Fruit fly (Drosophila melanogaster) whole organism, embryonic: ENCODE measurements around the gene mad2.

Source experiments
- Abd-B ChIP-seq: fragments of 200-800 bp; sonication (Bioruptor generic); optimal IDR thresholded peaks from 2 replicates; lab custom pipeline; 2018; ENCODE audit warnings: missing biosample characterization, mild to moderate bottlenecking, missing genetic modification characterization, moderate library complexity
- Atf-2 ChIP-seq: fragments of 200-800 bp; sonication (Bioruptor generic); optimal IDR thresholded peaks from 2 replicates; lab custom pipeline; 2016; ENCODE audit warnings: missing biosample characterization, missing genetic modification characterization
- CG10274 ChIP-seq: fragments of 200-800 bp; sonication (Bioruptor generic); optimal IDR thresholded peaks from 3 replicates; lab custom pipeline; 2017; ENCODE audit warnings: missing biosample characterization, mild to moderate bottlenecking, missing genetic modification characterization
- CG1603 ChIP-seq: fragments of 200-800 bp; sonication (Bioruptor generic); optimal IDR thresholded peaks from 2 replicates; lab custom pipeline; 2019; ENCODE audit warnings: missing biosample characterization, mild to moderate bottlenecking, missing genetic modification characterization, moderate library complexity
- CG17186 ChIP-seq: fragments of 200-800 bp; sonication (Bioruptor generic); optimal IDR thresholded peaks from 3 replicates; lab custom pipeline; 2017; ENCODE audit warnings: missing biosample characterization, missing genetic modification reagents, missing genetic modification characterization
- CG17568 ChIP-seq: fragments of 200-800 bp; sonication (Bioruptor generic); optimal IDR thresholded peaks from 2 replicates; lab custom pipeline; 2018; ENCODE audit warnings: missing biosample characterization, mild to moderate bottlenecking, missing genetic modification characterization, moderate library complexity
- CG2129 ChIP-seq: fragments of 200-800 bp; sonication (Bioruptor generic); IDR thresholded peaks from 2 replicates; pipeline ENCODE4 v1.3.6; 2022; ENCODE audit warnings: missing biosample characterization, missing genetic modification characterization; ENCODE audit not compliant: partially characterized antibody
- CG2202 ChIP-seq: fragments of 200-800 bp; sonication (Bioruptor generic); optimal IDR thresholded peaks from 2 replicates; lab custom pipeline; 2018; ENCODE audit warnings: missing biosample characterization, mild to moderate bottlenecking, missing genetic modification characterization
- CG32532 ChIP-seq: fragments of 200-800 bp; sonication (Bioruptor generic); IDR thresholded peaks from 2 replicates; pipeline ENCODE4 v1.3.6; 2022; ENCODE audit warnings: missing biosample characterization, missing genetic modification characterization
- CG32767 ChIP-seq: fragments of 200-800 bp; sonication (Bioruptor generic); IDR thresholded peaks from 2 replicates; pipeline ENCODE4 v1.3.6; 2022; ENCODE audit warnings: missing biosample characterization, missing genetic modification characterization
- CG32772 ChIP-seq: fragments of 200-800 bp; sonication (Bioruptor generic); IDR thresholded peaks from 2 replicates; pipeline ENCODE4 v1.3.6; 2022; ENCODE audit warnings: missing biosample characterization, missing genetic modification characterization
- CG3281 ChIP-seq: fragments of 200-800 bp; sonication (Bioruptor generic); optimal IDR thresholded peaks from 3 replicates; lab custom pipeline; 2017; ENCODE audit warnings: missing biosample characterization, mild to moderate bottlenecking, missing genetic modification characterization
- CG3838 ChIP-seq: fragments of 200-800 bp; sonication (Bioruptor generic); optimal IDR thresholded peaks from 3 replicates; lab custom pipeline; 2016; ENCODE audit warnings: missing biosample characterization, missing genetic modification characterization
- CG4854 ChIP-seq: fragments of 200-800 bp; sonication (Bioruptor generic); optimal IDR thresholded peaks from 2 replicates; lab custom pipeline; 2016; ENCODE audit warnings: missing biosample characterization, missing genetic modification characterization, inconsistent platforms
- CG5245 ChIP-seq: fragments of 200-800 bp; sonication (Bioruptor generic); optimal IDR thresholded peaks from 3 replicates; lab custom pipeline; 2016; ENCODE audit warnings: missing biosample characterization, missing genetic modification characterization
- CG7839 ChIP-seq: fragments of 200-800 bp; sonication (Bioruptor generic); optimal IDR thresholded peaks from 3 replicates; lab custom pipeline; 2018; ENCODE audit warnings: missing biosample characterization, mild to moderate bottlenecking, missing genetic modification characterization, moderate library complexity
- CG8944 ChIP-seq: fragments of 200-800 bp; sonication (Bioruptor generic); optimal IDR thresholded peaks from 3 replicates; lab custom pipeline; 2016; ENCODE audit warnings: missing biosample characterization, missing genetic modification characterization
- CG9609 ChIP-seq: fragments of 200-800 bp; sonication (Bioruptor generic); optimal IDR thresholded peaks from 3 replicates; lab custom pipeline; 2016; ENCODE audit warnings: missing biosample characterization, missing genetic modification characterization
- Gug ChIP-seq: fragments of 200-800 bp; sonication (Bioruptor generic); IDR thresholded peaks from 4 replicates; pipeline ENCODE4 v1.3.6; 2022; ENCODE audit warnings: missing biosample characterization, missing genetic modification characterization
- H15 ChIP-seq: fragments of 200-800 bp; sonication (Bioruptor generic); IDR thresholded peaks from 3 replicates; pipeline ENCODE4 v1.3.6; 2022; ENCODE audit warnings: missing biosample characterization, missing genetic modification characterization
- Hr51 ChIP-seq, 2 experiments: fragments of 200-800 bp; sonication (Bioruptor generic); optimal IDR thresholded peaks; 2 replicates in 1 of 2; 3 replicates in 1 of 2; lab custom pipeline; 2016 to 2018; ENCODE audit warnings: missing biosample characterization in 2 of 2, missing genetic modification characterization in 2 of 2, mild to moderate bottlenecking in 1 of 2, moderate library complexity in 1 of 2
- Jarid2 ChIP-seq: fragments of 200-800 bp; sonication (Bioruptor generic); optimal IDR thresholded peaks from 3 replicates; lab custom pipeline; 2017; ENCODE audit warnings: mild to moderate bottlenecking, missing biosample characterization, missing genetic modification reagents, missing genetic modification characterization
- Med ChIP-seq: fragments of 200-800 bp; sonication (Bioruptor generic); peaks from one replicate; lab custom pipeline; 2016; ENCODE audit warnings: missing biosample characterization, missing genetic modification characterization, mild to moderate bottlenecking, inconsistent platforms, moderate library complexity
- Meics ChIP-seq: fragments of 200-800 bp; sonication (Bioruptor generic); optimal IDR thresholded peaks from 2 replicates; lab custom pipeline; 2017; ENCODE audit warnings: missing biosample characterization, mild to moderate bottlenecking, missing genetic modification characterization
- NC2α ChIP-seq: fragments of 200-800 bp; sonication (Bioruptor generic); optimal IDR thresholded peaks from 2 replicates; lab custom pipeline; 2016; ENCODE audit warnings: missing biosample characterization, missing genetic modification characterization
- Neu2 ChIP-seq: fragments of 200-800 bp; sonication (Bioruptor generic); optimal IDR thresholded peaks from 3 replicates; lab custom pipeline; 2016; ENCODE audit warnings: missing biosample characterization, missing genetic modification characterization, borderline replicate concordance
- Oli ChIP-seq: fragments of 200-800 bp; sonication (Bioruptor generic); optimal IDR thresholded peaks from 2 replicates; lab custom pipeline; 2018; ENCODE audit warnings: missing biosample characterization, mild to moderate bottlenecking, missing genetic modification characterization, moderate library complexity
- Ptx1 ChIP-seq: fragments of 200-800 bp; sonication (Bioruptor generic); IDR thresholded peaks from 2 replicates; pipeline ENCODE4 v1.3.6; 2022; ENCODE audit warnings: missing biosample characterization, missing genetic modification characterization
- Six4 ChIP-seq: fragments of 200-800 bp; sonication (Bioruptor generic); optimal IDR thresholded peaks from 2 replicates; lab custom pipeline; 2016; ENCODE audit warnings: missing biosample characterization, missing genetic modification characterization
- Sox102F ChIP-seq: fragments of 200-800 bp; sonication (Bioruptor generic); optimal IDR thresholded peaks from 2 replicates; lab custom pipeline; 2018; ENCODE audit warnings: missing biosample characterization, mild to moderate bottlenecking, missing genetic modification characterization, moderate library complexity
- Taf1 ChIP-seq: fragments of 200-800 bp; sonication (Bioruptor generic); IDR thresholded peaks from 2 replicates; pipeline ENCODE4 v1.3.6; 2022; ENCODE audit warnings: missing biosample characterization, missing genetic modification characterization
- Vsx1 ChIP-seq: fragments of 200-800 bp; sonication (Bioruptor generic); optimal IDR thresholded peaks from 2 replicates; lab custom pipeline; 2017; ENCODE audit warnings: missing biosample characterization, mild to moderate bottlenecking, missing genetic modification characterization, missing genetic modification reagents
- ap ChIP-seq: fragments of 200-800 bp; sonication (Bioruptor generic); IDR thresholded peaks from 2 replicates; pipeline ENCODE4 v1.3.6; 2022; ENCODE audit warnings: missing biosample characterization, missing genetic modification characterization
- bigmax ChIP-seq: fragments of 200-800 bp; sonication (Bioruptor generic); optimal IDR thresholded peaks from 2 replicates; lab custom pipeline; 2018; ENCODE audit warnings: missing biosample characterization, mild to moderate bottlenecking, missing genetic modification characterization
- btn ChIP-seq: fragments of 200-800 bp; sonication (Bioruptor generic); optimal IDR thresholded peaks from 2 replicates; lab custom pipeline; 2016; ENCODE audit warnings: missing biosample characterization, missing genetic modification characterization
- dmrt99B ChIP-seq: fragments of 200-800 bp; sonication (Bioruptor generic); optimal IDR thresholded peaks from 2 replicates; lab custom pipeline; 2018; ENCODE audit warnings: missing biosample characterization, mild to moderate bottlenecking, missing genetic modification characterization, moderate library complexity
- ems ChIP-seq: fragments of 200-800 bp; sonication (Bioruptor generic); optimal IDR thresholded peaks from 3 replicates; lab custom pipeline; 2016; ENCODE audit warnings: missing biosample characterization, missing genetic modification characterization
- esg ChIP-seq: fragments of 200-800 bp; sonication (Bioruptor generic); conservative IDR thresholded peaks from 2 replicates; pipeline ENCODE4 v1.3.6; 2022; ENCODE audit warnings: missing biosample characterization, missing genetic modification characterization
- ewg ChIP-seq: fragments of 200-800 bp; sonication (Bioruptor generic); optimal IDR thresholded peaks from 3 replicates; lab custom pipeline; 2017; ENCODE audit warnings: mild to moderate bottlenecking, missing biosample characterization, missing genetic modification reagents, missing genetic modification characterization
- gro ChIP-seq: fragments of 200-800 bp; sonication (Bioruptor generic); optimal IDR thresholded peaks from 2 replicates; lab custom pipeline; 2016; ENCODE audit warnings: missing biosample characterization, missing genetic modification characterization
- h ChIP-seq: fragments of >200 bp; optimal IDR thresholded peaks from 2 replicates; lab custom pipeline; 2017
- hbn ChIP-seq: fragments of 200-800 bp; sonication (Bioruptor generic); IDR thresholded peaks from 2 replicates; pipeline ENCODE4 v1.3.6; 2022; ENCODE audit warnings: missing biosample characterization, missing genetic modification characterization; ENCODE audit not compliant: partially characterized antibody
- her ChIP-seq: fragments of 200-800 bp; sonication (Bioruptor generic); optimal IDR thresholded peaks from 2 replicates; lab custom pipeline; 2016; ENCODE audit warnings: missing biosample characterization, missing genetic modification characterization
- knrl ChIP-seq: fragments of 200-800 bp; sonication (Bioruptor generic); IDR thresholded peaks from 3 replicates; pipeline ENCODE4 v1.3.6; 2022; ENCODE audit warnings: missing biosample characterization, missing genetic modification characterization; ENCODE audit not compliant: partially characterized antibody
- lilli ChIP-seq: fragments of 200-800 bp; sonication (Bioruptor generic); optimal IDR thresholded peaks from 3 replicates; lab custom pipeline; 2016; ENCODE audit warnings: missing biosample characterization, missing genetic modification characterization
- nau ChIP-seq: fragments of 200-800 bp; sonication (Bioruptor generic); optimal IDR thresholded peaks from 3 replicates; lab custom pipeline; 2017; ENCODE audit warnings: missing biosample characterization, mild to moderate bottlenecking, missing genetic modification characterization, missing genetic modification reagents
- nom ChIP-seq: fragments of 200-800 bp; sonication (Bioruptor generic); optimal IDR thresholded peaks from 2 replicates; lab custom pipeline; 2017; ENCODE audit warnings: missing biosample characterization, missing genetic modification characterization, mild to moderate bottlenecking, moderate library complexity, missing genetic modification reagents
- sim ChIP-seq: fragments of 200-800 bp; sonication (Bioruptor generic); IDR thresholded peaks from 2 replicates; pipeline ENCODE4 v1.3.6; 2022; ENCODE audit warnings: missing biosample characterization, missing genetic modification characterization
- sob ChIP-seq: fragments of 200-800 bp; sonication (Bioruptor generic); IDR thresholded peaks from 2 replicates; pipeline ENCODE4 v1.3.6; 2022; ENCODE audit warnings: missing biosample characterization, missing genetic modification characterization
- trem ChIP-seq: fragments of 200-800 bp; optimal IDR thresholded peaks from 3 replicates; lab custom pipeline; 2019; ENCODE audit warnings: missing biosample characterization, mild to moderate bottlenecking, missing genetic modification characterization, moderate library complexity
- ttk ChIP-seq: fragments of 200-800 bp; sonication (Bioruptor generic); IDR thresholded peaks from 2 replicates; pipeline ENCODE4 v2.1.2; 2022; ENCODE audit warnings: missing biosample characterization, missing genetic modification characterization
- yki ChIP-seq: fragments of >200 bp; optimal IDR thresholded peaks from 3 replicates; lab custom pipeline; 2018

Gene mad2

dm6 chr3L:5834245-5834644 is 21.4 kb upstream of the mad2 start (continued):
- TF ChIP-seq CG2129 (GFP tag; lab: Robert Waterston, UW), result no peak
- TF ChIP-seq NC2α (GFP tag; lab: Kevin White, UChicago), result no peak
- TF ChIP-seq Gug (GFP tag; lab: Robert Waterston, UW), result 0 out of 4 replicates have a peak, but pooled peaks have one; percentile 28
- no peak for TF ChIP-seq ewg (GFP tag; lab: Kevin White, UChicago)
- no peak for TF ChIP-seq esg (GFP tag; lab: Robert Waterston, UW)
- TF ChIP-seq Abd-B (GFP tag; lab: Kevin White, UChicago), result no peak
- TF ChIP-seq ems (GFP tag; lab: Kevin White, UChicago), result no peak
- TF ChIP-seq CG3838 (GFP tag; lab: Kevin White, UChicago), result no peak
- TF ChIP-seq Atf-2, result no peak
- peak; percentile 17 for TF ChIP-seq CG9609 (GFP tag; lab: Kevin White, UChicago)
- TF ChIP-seq Hr51 (GFP tag; optimal IDR thresholded peaks at IDR 0.05; lab: Kevin White, UChicago), result peak in 1 of 2 experiments; percentile 4
- TF ChIP-seq dmrt99B, result peak; percentile 24
- no peak for TF ChIP-seq sim (GFP tag; lab: Robert Waterston, UW)
- TF ChIP-seq hbn (GFP tag; lab: Robert Waterston, UW), result no peak
- no peak for TF ChIP-seq Neu2 (GFP tag; lab: Kevin White, UChicago)
- TF ChIP-seq ap (GFP tag; lab: Robert Waterston, UW), result no peak
- TF ChIP-seq h (lab: Kevin White, UChicago), result no peak
- TF ChIP-seq CG4854 (GFP tag; lab: Kevin White, UChicago), result no peak
- no peak for TF ChIP-seq CG10274 (GFP tag; lab: Kevin White, UChicago)
- TF ChIP-seq Oli (tag; lab: Kevin White, UChicago), result peak; percentile 22
- TF ChIP-seq CG32532 (GFP tag; lab: Robert Waterston, UW), result no peak
- TF ChIP-seq Sox102F (GFP tag; lab: Kevin White, UChicago), result peak; percentile 61
- TF ChIP-seq CG17568 (GFP tag; lab: Kevin White, UChicago), result no peak
- TF ChIP-seq ttk (GFP tag; lab: Robert Waterston, UW), result peak; percentile 11; the same call in 1 of the 2 replicates
- TF ChIP-seq trem, result no peak
- no peak for TF ChIP-seq Vsx1
- no peak for TF ChIP-seq lilli (GFP tag; lab: Kevin White, UChicago)
- TF ChIP-seq CG8944 (GFP tag; lab: Kevin White, UChicago), result peak; percentile 26
- 0 out of 2 replicates have a peak, but pooled peaks have one; percentile 15 for TF ChIP-seq CG32772
- peak; percentile 16 for TF ChIP-seq CG7839 (tag; lab: Kevin White, UChicago)
- no peak for TF ChIP-seq Meics
- TF ChIP-seq CG17186 (GFP tag; lab: Kevin White, UChicago), result no peak
- no peak for TF ChIP-seq CG5245 (GFP tag; lab: Kevin White, UChicago)
- peak; percentile 34 for TF ChIP-seq CG1603 (tag; lab: Kevin White, UChicago)
- no peak for TF ChIP-seq Taf1 (GFP tag; lab: Robert Waterston, UW)
- TF ChIP-seq CG2202 (tag; lab: Kevin White, UChicago), result no peak
- no peak for TF ChIP-seq bigmax (GFP tag; lab: Kevin White, UChicago)
- no peak for TF ChIP-seq yki
- TF ChIP-seq knrl (GFP tag; lab: Robert Waterston, UW), result no peak
- TF ChIP-seq gro (GFP tag; lab: Kevin White, UChicago), result no peak
- no peak for TF ChIP-seq Jarid2 (GFP tag; lab: Kevin White, UChicago)
- TF ChIP-seq sob (GFP tag; lab: Robert Waterston, UW), result no peak
- TF ChIP-seq nau (GFP tag; lab: Kevin White, UChicago), result no peak
- peak; percentile 22 for TF ChIP-seq nom
- no peak for TF ChIP-seq CG32767 (GFP tag; lab: Robert Waterston, UW)
- no peak for TF ChIP-seq Six4 (GFP tag; lab: Kevin White, UChicago)
- TF ChIP-seq btn (GFP tag; lab: Kevin White, UChicago), result no peak
- no peak for TF ChIP-seq her (GFP tag; lab: Kevin White, UChicago)
- no peak for TF ChIP-seq CG3281
- TF ChIP-seq Med (GFP tag; lab: Kevin White, UChicago), result peak; percentile 70
- peak; percentile 19; the same call in 1 of the 2 replicates for TF ChIP-seq Ptx1
- 0 out of 3 replicates have a peak, but pooled peaks have one; percentile 23 for TF ChIP-seq H15 (GFP tag; lab: Robert Waterston, UW)
